Worm (Caenorhabditis elegans) whole organism, L1 larva: ENCODE measurements around the gene K02A2.1.

Experiments used
- C04F5.9 ChIP-seq: sonication (generic microtip); optimal IDR thresholded peaks from 2 replicates; lab custom pipeline; 2016; ENCODE audit warnings: missing genetic modification characterization, missing compliant biosample characterization
- C34B4.2 ChIP-seq: sonication (generic microtip); optimal IDR thresholded peaks from 2 replicates; lab custom pipeline; 2017; ENCODE audit warnings: mild to moderate bottlenecking, missing genetic modification characterization, missing compliant biosample characterization
- Y116A8C.19 ChIP-seq: sonication (generic microtip); optimal IDR thresholded peaks from 2 replicates; lab custom pipeline; 2016; ENCODE audit warnings: missing compliant biosample characterization, missing genetic modification characterization, borderline replicate concordance
- aly-2 ChIP-seq: fragments of 150-350 bp; optimal IDR thresholded peaks from 2 replicates; lab custom pipeline; 2014; ENCODE audit warnings: missing biosample characterization, missing genetic modification characterization
- blmp-1 ChIP-seq: fragments of 150-350 bp; optimal IDR thresholded peaks from 2 replicates; lab custom pipeline; 2014; ENCODE audit warnings: missing biosample characterization, missing genetic modification characterization
- ceh-63 ChIP-seq: fragments of 200-800 bp; sonication (Bioruptor generic); optimal IDR thresholded peaks from 2 replicates; lab custom pipeline; 2018; ENCODE audit warnings: mild to moderate bottlenecking, missing genetic modification characterization, missing compliant biosample characterization
- ceh-90 ChIP-seq: sonication (generic microtip); optimal IDR thresholded peaks from 2 replicates; lab custom pipeline; 2016; ENCODE audit warnings: missing genetic modification characterization, missing compliant biosample characterization
- dsc-1 ChIP-seq: sonication (generic microtip); optimal IDR thresholded peaks from 2 replicates; lab custom pipeline; 2016; ENCODE audit warnings: mild to moderate bottlenecking, missing genetic modification characterization, missing compliant biosample characterization
- efl-1 ChIP-seq, 4 experiments: fragments of 150-350 bp; optimal IDR thresholded peaks in 3 of 4; peaks in 1 of 4; 1 replicate in 1 of 4; 2 replicates in 3 of 4; lab custom pipeline; 2014; ENCODE audit warnings: missing biosample characterization in 2 of 4, missing genetic modification characterization in 2 of 4, missing genetic modification reagents in 2 of 4
- elt-3 ChIP-seq, 6 experiments: fragments of 150-350 bp in 1 of 6; sonication (generic microtip); optimal IDR thresholded peaks; 2 replicates each; lab custom pipeline; 2017 to 2018; ENCODE audit warnings: missing biosample characterization in 6 of 6, missing genetic modification characterization in 6 of 6, inconsistent platforms in 1 of 6
- ets-5 ChIP-seq: fragments of 200-800 bp; sonication (Bioruptor generic); IDR thresholded peaks from 2 replicates; pipeline ENCODE4 v1.3.6; 2022; ENCODE audit warnings: missing genetic modification characterization, missing compliant biosample characterization
- fkh-8 ChIP-seq: sonication (generic microtip); optimal IDR thresholded peaks from 2 replicates; lab custom pipeline; 2016; ENCODE audit warnings: mild to moderate bottlenecking, missing genetic modification characterization, missing compliant biosample characterization
- fos-1 ChIP-seq: fragments of 150-350 bp; optimal IDR thresholded peaks from 2 replicates; lab custom pipeline; 2014; ENCODE audit warnings: missing biosample characterization, missing genetic modification characterization
- grh-1 ChIP-seq: fragments of 200-800 bp; sonication (Bioruptor generic); IDR thresholded peaks from 2 replicates; pipeline ENCODE4 v1.3.6; 2022; ENCODE audit warnings: missing genetic modification reagents, missing genetic modification characterization, missing compliant biosample characterization
- hlh-17 ChIP-seq: fragments of 200-800 bp; sonication (Bioruptor generic); optimal IDR thresholded peaks from 2 replicates; lab custom pipeline; 2018; ENCODE audit warnings: missing genetic modification characterization, mild to moderate bottlenecking, missing compliant biosample characterization, moderate library complexity, borderline replicate concordance
- hlh-4 ChIP-seq: sonication (generic microtip); optimal IDR thresholded peaks from 2 replicates; lab custom pipeline; 2016; ENCODE audit warnings: mild to moderate bottlenecking, missing genetic modification characterization, missing compliant biosample characterization
- isw-1 ChIP-seq: fragments of 200-800 bp; sonication (Bioruptor generic); IDR thresholded peaks from 2 replicates; pipeline ENCODE4 v1.3.6; 2022; ENCODE audit warnings: missing genetic modification characterization, missing compliant biosample characterization
- jun-1 ChIP-seq: fragments of 150-350 bp; optimal IDR thresholded peaks from 2 replicates; lab custom pipeline; 2014; ENCODE audit warnings: missing biosample characterization, missing genetic modification reagents, missing genetic modification characterization
- lin-13 ChIP-seq: fragments of 150-350 bp; optimal IDR thresholded peaks from 2 replicates; lab custom pipeline; 2014; ENCODE audit warnings: missing biosample characterization, missing genetic modification reagents, missing genetic modification characterization
- lin-14 ChIP-seq: fragments of 200-800 bp; sonication (Bioruptor generic); optimal IDR thresholded peaks from 2 replicates; lab custom pipeline; 2018; ENCODE audit warnings: mild to moderate bottlenecking, missing genetic modification characterization, moderate library complexity, missing compliant biosample characterization
- lin-15B ChIP-seq: fragments of 150-350 bp; sonication (generic microtip); optimal IDR thresholded peaks from 3 replicates; lab custom pipeline; 2014; ENCODE audit warnings: missing biosample characterization, missing genetic modification characterization
- lsy-2 ChIP-seq, 2 experiments: fragments of 150-350 bp; optimal IDR thresholded peaks; 2 replicates each; lab custom pipeline; 2014; ENCODE audit warnings: missing biosample characterization in 2 of 2, missing genetic modification characterization in 2 of 2
- mdl-1 ChIP-seq, 2 experiments: fragments of 150-350 bp; optimal IDR thresholded peaks; 2 replicates each; lab custom pipeline; 2014 to 2017; ENCODE audit warnings: missing biosample characterization in 2 of 2, missing genetic modification characterization in 2 of 2, inconsistent platforms in 1 of 2
- nhr-11 ChIP-seq: fragments of 150-350 bp; optimal IDR thresholded peaks from 2 replicates; lab custom pipeline; 2014; ENCODE audit warnings: missing biosample characterization, missing genetic modification characterization
- nhr-12 ChIP-seq: sonication (generic microtip); optimal IDR thresholded peaks from 2 replicates; lab custom pipeline; 2017; ENCODE audit warnings: missing biosample characterization, missing genetic modification characterization
- nhr-28 ChIP-seq: fragments of 150-350 bp; optimal IDR thresholded peaks from 2 replicates; lab custom pipeline; 2014; ENCODE audit warnings: missing biosample characterization, missing genetic modification characterization
- nhr-47 ChIP-seq: sonication (generic microtip); optimal IDR thresholded peaks from 2 replicates; lab custom pipeline; 2016; ENCODE audit warnings: mild to moderate bottlenecking, missing genetic modification characterization, moderate library complexity, missing compliant biosample characterization
- nhr-76 ChIP-seq: sonication (generic microtip); optimal IDR thresholded peaks from 2 replicates; lab custom pipeline; 2017; ENCODE audit warnings: missing biosample characterization, missing genetic modification characterization
- nhr-77 ChIP-seq: fragments of 150-350 bp; optimal IDR thresholded peaks from 2 replicates; lab custom pipeline; 2014; ENCODE audit warnings: missing biosample characterization, missing genetic modification characterization
- nhr-85 ChIP-seq: sonication (generic microtip); peaks from one replicate; lab custom pipeline; 2016; ENCODE audit warnings: missing genetic modification characterization, inconsistent platforms, missing compliant biosample characterization
- pqm-1 ChIP-seq: sonication (generic microtip); optimal IDR thresholded peaks from 3 replicates; lab custom pipeline; 2017; ENCODE audit warnings: missing biosample characterization, missing genetic modification characterization
- snu-23 ChIP-seq: sonication (generic microtip); optimal IDR thresholded peaks from 2 replicates; lab custom pipeline; 2016; ENCODE audit warnings: missing genetic modification characterization, missing compliant biosample characterization
- sptf-1 ChIP-seq: fragments of 150-350 bp; optimal IDR thresholded peaks from 2 replicates; lab custom pipeline; 2014; ENCODE audit warnings: missing biosample characterization, missing genetic modification characterization
- tbx-2 ChIP-seq: sonication (generic microtip); optimal IDR thresholded peaks from 2 replicates; lab custom pipeline; 2016; ENCODE audit warnings: missing genetic modification characterization, missing compliant biosample characterization
- tlp-1 ChIP-seq: fragments of 150-350 bp; optimal IDR thresholded peaks from 2 replicates; lab custom pipeline; 2014; ENCODE audit warnings: missing biosample characterization, missing genetic modification characterization
- unc-130 ChIP-seq: fragments of 150-350 bp; optimal IDR thresholded peaks from 2 replicates; lab custom pipeline; 2017; ENCODE audit warnings: missing biosample characterization, missing genetic modification characterization, inconsistent platforms
- unc-30 ChIP-seq: sonication (generic microtip); optimal IDR thresholded peaks from 2 replicates; lab custom pipeline; 2017; ENCODE audit warnings: missing biosample characterization, missing genetic modification characterization
- unc-62 ChIP-seq: fragments of 150-350 bp; optimal IDR thresholded peaks from 2 replicates; lab custom pipeline; 2014; ENCODE audit warnings: missing biosample characterization, missing genetic modification reagents, missing genetic modification characterization
- xbp-1 ChIP-seq: sonication (generic microtip); optimal IDR thresholded peaks from 2 replicates; lab custom pipeline; 2016; ENCODE audit warnings: missing genetic modification characterization, missing compliant biosample characterization
- zag-1 ChIP-seq: fragments of 150-350 bp; optimal IDR thresholded peaks from 2 replicates; lab custom pipeline; 2014; ENCODE audit warnings: missing biosample characterization, missing genetic modification characterization

Gene K02A2.1

ce11 chrII:7404001-7404400 is 31.1 kb upstream of the K02A2.1 start:
- TF ChIP-seq blmp-1 (tag; lab: Kevin White, UChicago) (peak; percentile 16), efl-1 (optimal IDR thresholded peaks at IDR 0.05; lab: Kevin White, UChicago) (no peak), efl-1 (GFP tag; optimal IDR thresholded peaks at IDR 0.05 in 1 of 2; lab: Kevin White, UChicago) (peak in 1 of 2 experiments; percentile 69), elt-3 (tag; optimal IDR thresholded peaks at IDR 0.05; lab: Kevin White, UChicago) (no peak), isw-1 (GFP tag; lab: Robert Waterston, UW) (no peak)
- TF ChIP-seq, all 84 proteins: peak for 2

DNA sequence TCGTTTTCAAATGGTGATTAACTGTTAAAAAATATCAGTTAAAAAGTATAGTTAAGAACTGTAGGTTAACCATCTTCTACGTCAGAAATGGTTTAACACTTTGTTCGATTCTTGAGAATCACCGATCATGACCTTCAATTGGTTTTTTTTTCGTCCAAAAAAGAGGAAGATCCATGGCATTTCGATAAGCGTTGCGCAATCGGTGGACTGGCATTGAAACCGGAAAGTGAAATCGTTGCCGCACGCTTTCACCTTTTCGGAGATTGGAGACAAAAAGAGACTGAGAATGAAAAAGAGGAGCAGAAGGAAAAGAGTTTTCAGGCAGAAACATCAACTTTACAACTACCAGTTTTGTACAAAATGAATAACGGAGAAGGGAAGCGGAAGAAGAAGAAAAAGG is 29.8 kb upstream of the K02A2.1 start:
- no peak for TF ChIP-seq nhr-28 (tag; lab: Kevin White, UChicago)
- no peak for TF ChIP-seq dsc-1 (tag; lab: Kevin White, UChicago)
- peak; percentile 100 for TF ChIP-seq blmp-1 (tag; lab: Kevin White, UChicago)
- peak in 3 of 6 experiments; percentile 23 to 41 (median 40) for TF ChIP-seq elt-3 (tag; optimal IDR thresholded peaks at IDR 0.05; lab: Kevin White, UChicago)
- TF ChIP-seq zag-1 (tag; lab: Kevin White, UChicago): no peak
- TF ChIP-seq lin-14 (GFP tag; lab: Kevin White, UChicago): peak; percentile 75
- TF ChIP-seq unc-30 (tag; lab: Kevin White, UChicago): no peak
- TF ChIP-seq ceh-63: no peak
- peak; percentile 88 for TF ChIP-seq nhr-85
- TF ChIP-seq lin-13: no peak
- TF ChIP-seq fkh-8: no peak
- TF ChIP-seq Y116A8C.19 (tag; lab: Kevin White, UChicago): no peak
- TF ChIP-seq snu-23: no peak
- no peak for TF ChIP-seq unc-62 (GFP tag; lab: Kevin White, UChicago)
- TF ChIP-seq nhr-12 (tag; lab: Kevin White, UChicago): no peak
- TF ChIP-seq tbx-2 (tag; lab: Kevin White, UChicago): no peak
- TF ChIP-seq lin-15B (tag; lab: Kevin White, UChicago): no peak
- TF ChIP-seq nhr-76 (tag; lab: Kevin White, UChicago): no peak
- no peak for TF ChIP-seq nhr-77
- no peak for TF ChIP-seq jun-1 (tag; lab: Kevin White, UChicago)
- no peak for TF ChIP-seq nhr-11
- TF ChIP-seq pqm-1 (tag; lab: Kevin White, UChicago): no peak
- no peak for TF ChIP-seq xbp-1 (tag; lab: Kevin White, UChicago)
- no peak for TF ChIP-seq isw-1 (GFP tag; lab: Robert Waterston, UW)
- TF ChIP-seq lsy-2 (tag; optimal IDR thresholded peaks at IDR 0.05; lab: Kevin White, UChicago): peak in 1 of 2 experiments; percentile 16
- no peak for TF ChIP-seq fos-1 (tag; lab: Kevin White, UChicago)

DNA sequence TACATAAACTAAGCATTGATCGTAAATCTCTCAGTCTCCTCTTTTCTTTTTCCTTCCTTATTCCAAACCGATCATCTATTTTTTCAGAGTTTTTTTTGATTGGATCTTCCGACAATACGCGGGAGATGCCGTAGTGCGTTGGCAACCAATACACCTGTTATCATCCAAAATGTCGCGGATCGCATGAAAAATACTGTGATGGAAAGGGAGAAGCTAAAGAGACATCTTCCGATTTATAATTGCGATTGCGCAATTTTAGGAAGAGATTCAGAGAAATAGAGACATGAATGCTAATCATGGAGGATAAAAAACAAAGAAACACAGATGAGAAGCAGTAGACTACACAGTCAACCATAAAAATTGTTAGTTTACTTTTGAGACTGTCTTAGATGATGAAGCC is 28.6 kb upstream of the K02A2.1 start:
- TF ChIP-seq hlh-17 (GFP tag; lab: Kevin White, UChicago): no peak
- peak; percentile 67 for TF ChIP-seq blmp-1 (tag; lab: Kevin White, UChicago)

DNA sequence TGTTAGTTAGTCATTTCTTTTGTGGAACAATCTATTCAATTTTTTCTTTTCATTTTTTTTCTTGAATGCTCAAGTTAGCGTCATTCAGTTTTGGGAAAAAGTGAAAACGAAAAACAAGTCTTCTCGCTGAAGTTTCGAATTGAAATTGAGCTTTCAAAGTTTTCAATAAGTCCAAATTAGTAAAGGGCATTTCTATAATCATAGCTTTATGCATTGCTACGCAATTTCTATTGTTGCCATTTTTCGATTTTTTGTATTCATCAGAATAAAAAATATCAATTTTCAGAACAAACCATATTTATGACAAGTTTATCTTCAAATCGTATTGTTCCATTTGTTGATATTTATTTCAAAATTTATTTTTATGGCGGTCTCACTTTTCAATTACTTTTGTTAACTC is 26.9 kb upstream of the K02A2.1 start, which contains the start of gene srd-55:
Gene srd-55 (plus strand): TSS at position 301 of the 400 bp plus-strand sequence.
- TF ChIP-seq ceh-90 (no peak), lin-13 (no peak), sptf-1 (tag; lab: Kevin White, UChicago) (no peak), tlp-1 (tag; lab: Kevin White, UChicago) (no peak), unc-130 (tag; lab: Kevin White, UChicago) (no peak), aly-2 (tag; lab: Kevin White, UChicago) (no peak), C04F5.9 (tag; lab: Kevin White, UChicago) (no peak), hlh-4 (no peak), ets-5 (GFP tag; lab: Robert Waterston, UW) (no peak), Y116A8C.19 (tag; lab: Kevin White, UChicago) (no peak), tbx-2 (tag; lab: Kevin White, UChicago) (no peak), mdl-1 (tag; optimal IDR thresholded peaks at IDR 0.05; lab: Kevin White, UChicago) (no peak), nhr-47 (tag; lab: Kevin White, UChicago) (no peak), C34B4.2 (tag; lab: Kevin White, UChicago) (no peak), grh-1 (GFP tag; lab: Robert Waterston, UW) (no peak)
- TF ChIP-seq, all 84 proteins: peak for 0
